Fruit fly (Drosophila melanogaster) whole organism, embryonic: ENCODE data around the gene MICAL-like.
A peak's percentile ranks its signal among the peaks of the same experiment; 100 is the strongest.

Source experiments
- Atf6 ChIP-seq: fragments of 200-800 bp; sonication (Bioruptor generic); IDR thresholded peaks from 2 replicates; pipeline ENCODE4 v1.3.6; 2022; ENCODE audit warnings: missing biosample characterization, missing genetic modification characterization
- B-H2 ChIP-seq: fragments of 200-800 bp; sonication (Bioruptor generic); optimal IDR thresholded peaks from 2 replicates; lab custom pipeline; 2018; ENCODE audit warnings: missing biosample characterization, mild to moderate bottlenecking, missing genetic modification characterization
- CG11695 ChIP-seq: fragments of 200-800 bp; sonication (Bioruptor generic); IDR thresholded peaks from 3 replicates; pipeline ENCODE4 v1.3.6; 2022; ENCODE audit warnings: missing biosample characterization, missing genetic modification characterization
- CG13894 ChIP-seq: fragments of 200-800 bp; sonication (Bioruptor generic); optimal IDR thresholded peaks from 3 replicates; lab custom pipeline; 2018; ENCODE audit warnings: missing biosample characterization, mild to moderate bottlenecking, missing genetic modification characterization, moderate library complexity
- CG14710 ChIP-seq: fragments of 200-800 bp; sonication (Bioruptor generic); optimal IDR thresholded peaks from 3 replicates; lab custom pipeline; 2019; ENCODE audit warnings: missing biosample characterization, mild to moderate bottlenecking, missing genetic modification characterization, moderate library complexity
- CG16863 ChIP-seq: fragments of 200-800 bp; sonication (Bioruptor generic); optimal IDR thresholded peaks from 3 replicates; lab custom pipeline; 2016; ENCODE audit warnings: missing biosample characterization, missing genetic modification characterization
- CG17186 ChIP-seq: fragments of 200-800 bp; sonication (Bioruptor generic); optimal IDR thresholded peaks from 3 replicates; lab custom pipeline; 2017; ENCODE audit warnings: missing biosample characterization, missing genetic modification reagents, missing genetic modification characterization
- CG17568 ChIP-seq: fragments of 200-800 bp; sonication (Bioruptor generic); optimal IDR thresholded peaks from 2 replicates; lab custom pipeline; 2018; ENCODE audit warnings: missing biosample characterization, mild to moderate bottlenecking, missing genetic modification characterization, moderate library complexity
- CG17612 ChIP-seq: fragments of 200-800 bp; sonication (Bioruptor generic); IDR thresholded peaks from 2 replicates; pipeline ENCODE4 v1.3.6; 2022; ENCODE audit warnings: missing biosample characterization, missing genetic modification characterization
- CG17829 ChIP-seq: fragments of 200-800 bp; optimal IDR thresholded peaks from 2 replicates; lab custom pipeline; 2019; ENCODE audit warnings: missing biosample characterization, mild to moderate bottlenecking, missing genetic modification characterization, moderate library complexity
- CG3065 ChIP-seq: fragments of 200-800 bp; sonication (Bioruptor generic); optimal IDR thresholded peaks from 2 replicates; lab custom pipeline; 2016; ENCODE audit warnings: missing biosample characterization, missing genetic modification characterization
- CG31441 ChIP-seq: fragments of 200-800 bp; sonication (Bioruptor generic); IDR thresholded peaks from 2 replicates; pipeline ENCODE4 v1.3.6; 2022; ENCODE audit warnings: missing biosample characterization, missing genetic modification characterization
- CG33557 ChIP-seq: fragments of 200-800 bp; sonication (Bioruptor generic); optimal IDR thresholded peaks from 2 replicates; lab custom pipeline; 2019; ENCODE audit warnings: missing biosample characterization, mild to moderate bottlenecking, missing genetic modification characterization, moderate library complexity
- CG34224 ChIP-seq: fragments of 200-800 bp; sonication (Bioruptor generic); IDR thresholded peaks from 3 replicates; pipeline ENCODE4 v1.3.6; 2022; ENCODE audit warnings: missing biosample characterization, missing genetic modification characterization; ENCODE audit not compliant: partially characterized antibody
- CG42726 ChIP-seq: fragments of 200-800 bp; sonication (Bioruptor generic); IDR thresholded peaks from 2 replicates; pipeline ENCODE4 v1.3.6; 2022; ENCODE audit warnings: missing biosample characterization, missing genetic modification characterization; ENCODE audit not compliant: partially characterized antibody
- CG9609 ChIP-seq: fragments of 200-800 bp; sonication (Bioruptor generic); optimal IDR thresholded peaks from 3 replicates; lab custom pipeline; 2016; ENCODE audit warnings: missing biosample characterization, missing genetic modification characterization
- Dfd ChIP-seq, 2 experiments: fragments of >200 bp; optimal IDR thresholded peaks; 2 replicates each; lab custom pipeline; 2017; ENCODE audit warnings: missing biosample characterization in 2 of 2, missing genetic modification characterization in 2 of 2
- Doc2 ChIP-seq: fragments of 200-800 bp; sonication (Bioruptor generic); IDR thresholded peaks from 2 replicates; pipeline ENCODE4 v1.3.6; 2022; ENCODE audit warnings: missing biosample characterization, missing genetic modification characterization
- Eip74EF ChIP-seq, 2 experiments: fragments of 200-800 bp in 1 of 2; fragments of >200 bp in 1 of 2; sonication (Bioruptor generic) in 1 of 2; optimal IDR thresholded peaks; 2 replicates each; lab custom pipeline; 2017 to 2019; ENCODE audit warnings: missing biosample characterization in 2 of 2, missing genetic modification characterization in 2 of 2, mild to moderate bottlenecking in 1 of 2, moderate library complexity in 1 of 2
- Hmx ChIP-seq: fragments of 200-800 bp; sonication (Bioruptor generic); optimal IDR thresholded peaks from 2 replicates; lab custom pipeline; 2016; ENCODE audit warnings: missing biosample characterization, missing genetic modification characterization
- Nf-YA ChIP-seq: fragments of 200-800 bp; sonication (Bioruptor generic); IDR thresholded peaks from 2 replicates; pipeline ENCODE4 v1.3.6; 2022; ENCODE audit warnings: missing biosample characterization, missing genetic modification characterization
- NfI ChIP-seq: fragments of 200-800 bp; sonication (Bioruptor generic); optimal IDR thresholded peaks from 3 replicates; lab custom pipeline; 2018; ENCODE audit warnings: missing biosample characterization, mild to moderate bottlenecking, missing genetic modification characterization, moderate library complexity
- Oaz ChIP-seq: fragments of 200-800 bp; sonication (Bioruptor generic); IDR thresholded peaks from 2 replicates; pipeline ENCODE4 v1.3.6; 2022; ENCODE audit warnings: missing biosample characterization, missing genetic modification characterization
- PHDP ChIP-seq: fragments of 200-800 bp; sonication (Bioruptor generic); optimal IDR thresholded peaks from 3 replicates; lab custom pipeline; 2018; ENCODE audit warnings: missing biosample characterization, mild to moderate bottlenecking, missing genetic modification characterization, moderate library complexity
- Side ChIP-seq: fragments of 200-800 bp; sonication (Bioruptor generic); optimal IDR thresholded peaks from 2 replicates; lab custom pipeline; 2016; ENCODE audit warnings: missing biosample characterization, missing genetic modification characterization
- ase ChIP-seq: fragments of 200-800 bp; sonication (Bioruptor generic); IDR thresholded peaks from 3 replicates; pipeline ENCODE4 v1.3.6; 2022; ENCODE audit warnings: missing biosample characterization, missing genetic modification characterization
- cato ChIP-seq: fragments of 200-800 bp; sonication (Bioruptor generic); optimal IDR thresholded peaks from 2 replicates; lab custom pipeline; 2016; ENCODE audit warnings: missing biosample characterization, missing genetic modification characterization, borderline replicate concordance
- chinmo ChIP-seq: fragments of 200-800 bp; sonication (Bioruptor generic); IDR thresholded peaks from 4 replicates; pipeline ENCODE4 v1.3.6; 2022; ENCODE audit warnings: missing biosample characterization, missing genetic modification characterization; ENCODE audit not compliant: partially characterized antibody
- ci ChIP-seq: fragments of 200-800 bp; sonication (Bioruptor generic); IDR thresholded peaks from 3 replicates; pipeline ENCODE4 v1.3.6; 2022; ENCODE audit warnings: missing biosample characterization, missing genetic modification characterization
- da ChIP-seq: fragments of 200-800 bp; sonication (Bioruptor generic); optimal IDR thresholded peaks from 2 replicates; lab custom pipeline; 2016; ENCODE audit warnings: missing biosample characterization, missing genetic modification characterization
- dmrt99B ChIP-seq: fragments of 200-800 bp; sonication (Bioruptor generic); optimal IDR thresholded peaks from 2 replicates; lab custom pipeline; 2018; ENCODE audit warnings: missing biosample characterization, mild to moderate bottlenecking, missing genetic modification characterization, moderate library complexity
- dpn ChIP-seq, 2 experiments: fragments of 200-800 bp; sonication (Bioruptor generic); optimal IDR thresholded peaks; 3 replicates each; lab custom pipeline; 2016; ENCODE audit warnings: missing biosample characterization in 2 of 2, missing genetic modification characterization in 2 of 2
- ewg ChIP-seq: fragments of 200-800 bp; sonication (Bioruptor generic); optimal IDR thresholded peaks from 3 replicates; lab custom pipeline; 2017; ENCODE audit warnings: mild to moderate bottlenecking, missing biosample characterization, missing genetic modification reagents, missing genetic modification characterization
- fd3F ChIP-seq: fragments of 200-800 bp; sonication (Bioruptor generic); optimal IDR thresholded peaks from 2 replicates; lab custom pipeline; 2018; ENCODE audit warnings: missing biosample characterization, mild to moderate bottlenecking, missing genetic modification characterization, moderate library complexity
- fd96Cb ChIP-seq: fragments of 200-800 bp; sonication (Bioruptor generic); optimal IDR thresholded peaks from 2 replicates; lab custom pipeline; 2018; ENCODE audit warnings: missing biosample characterization, mild to moderate bottlenecking, missing genetic modification characterization, moderate library complexity
- gro ChIP-seq: fragments of 200-800 bp; sonication (Bioruptor generic); optimal IDR thresholded peaks from 2 replicates; lab custom pipeline; 2016; ENCODE audit warnings: missing biosample characterization, missing genetic modification characterization
- hb ChIP-seq: fragments of 200-800 bp; sonication (Bioruptor generic); IDR thresholded peaks from 3 replicates; pipeline ENCODE4 v1.3.6; 2022; ENCODE audit warnings: missing biosample characterization, missing genetic modification characterization; ENCODE audit not compliant: partially characterized antibody
- oc ChIP-seq: fragments of 200-800 bp; sonication (Bioruptor generic); optimal IDR thresholded peaks from 2 replicates; lab custom pipeline; 2018; ENCODE audit warnings: missing biosample characterization, mild to moderate bottlenecking, missing genetic modification characterization, moderate library complexity
- org-1 ChIP-seq: fragments of 200-800 bp; sonication (Bioruptor generic); optimal IDR thresholded peaks from 2 replicates; lab custom pipeline; 2017; ENCODE audit warnings: missing biosample characterization, missing genetic modification characterization
- prd ChIP-seq, 3 experiments: fragments of >200 bp in 2 of 3; fragments of 200-800 bp in 1 of 3; sonication (Bioruptor generic) in 1 of 3; optimal IDR thresholded peaks in 2 of 3; IDR thresholded peaks in 1 of 3; 2 replicates in 2 of 3; 3 replicates in 1 of 3; pipeline versions ENCODE4 v1.3.6 to Lab custom; 2017 to 2022; ENCODE audit warnings: missing biosample characterization in 1 of 3, missing genetic modification characterization in 1 of 3
- ro ChIP-seq: fragments of 200-800 bp; sonication (Bioruptor generic); IDR thresholded peaks from 2 replicates; pipeline ENCODE4 v1.3.6; 2022; ENCODE audit warnings: missing biosample characterization, missing genetic modification characterization
- sd ChIP-seq: fragments of 200-800 bp; sonication (Bioruptor generic); optimal IDR thresholded peaks from 3 replicates; lab custom pipeline; 2018; ENCODE audit warnings: missing biosample characterization, mild to moderate bottlenecking, missing genetic modification characterization, moderate library complexity
- seq ChIP-seq: fragments of 200-800 bp; sonication (Bioruptor generic); IDR thresholded peaks from 2 replicates; pipeline ENCODE4 v1.3.6; 2022; ENCODE audit warnings: missing biosample characterization, missing genetic modification characterization
- sisA ChIP-seq: fragments of 200-800 bp; sonication (Bioruptor generic); IDR thresholded peaks from 2 replicates; pipeline ENCODE4 v1.3.6; 2022; ENCODE audit warnings: missing biosample characterization, missing genetic modification characterization
- so ChIP-seq: fragments of 200-800 bp; sonication (Bioruptor generic); IDR thresholded peaks from 3 replicates; pipeline ENCODE4 v1.3.6; 2022; ENCODE audit warnings: missing biosample characterization, missing genetic modification characterization
- sob ChIP-seq: fragments of 200-800 bp; sonication (Bioruptor generic); IDR thresholded peaks from 2 replicates; pipeline ENCODE4 v1.3.6; 2022; ENCODE audit warnings: missing biosample characterization, missing genetic modification characterization
- vfl ChIP-seq: fragments of 200-800 bp; sonication (Bioruptor generic); optimal IDR thresholded peaks from 2 replicates; lab custom pipeline; 2016; ENCODE audit warnings: missing biosample characterization, missing genetic modification characterization
- wek ChIP-seq: fragments of 200-800 bp; sonication (Bioruptor generic); optimal IDR thresholded peaks from 3 replicates; lab custom pipeline; 2018; ENCODE audit warnings: missing biosample characterization, mild to moderate bottlenecking, missing genetic modification characterization, moderate library complexity
- wor ChIP-seq: fragments of 200-800 bp; sonication (Bioruptor generic); IDR thresholded peaks from 2 replicates; pipeline ENCODE4 v1.3.6; 2022; ENCODE audit warnings: missing biosample characterization, missing genetic modification characterization

Gene MICAL-like

DNA sequence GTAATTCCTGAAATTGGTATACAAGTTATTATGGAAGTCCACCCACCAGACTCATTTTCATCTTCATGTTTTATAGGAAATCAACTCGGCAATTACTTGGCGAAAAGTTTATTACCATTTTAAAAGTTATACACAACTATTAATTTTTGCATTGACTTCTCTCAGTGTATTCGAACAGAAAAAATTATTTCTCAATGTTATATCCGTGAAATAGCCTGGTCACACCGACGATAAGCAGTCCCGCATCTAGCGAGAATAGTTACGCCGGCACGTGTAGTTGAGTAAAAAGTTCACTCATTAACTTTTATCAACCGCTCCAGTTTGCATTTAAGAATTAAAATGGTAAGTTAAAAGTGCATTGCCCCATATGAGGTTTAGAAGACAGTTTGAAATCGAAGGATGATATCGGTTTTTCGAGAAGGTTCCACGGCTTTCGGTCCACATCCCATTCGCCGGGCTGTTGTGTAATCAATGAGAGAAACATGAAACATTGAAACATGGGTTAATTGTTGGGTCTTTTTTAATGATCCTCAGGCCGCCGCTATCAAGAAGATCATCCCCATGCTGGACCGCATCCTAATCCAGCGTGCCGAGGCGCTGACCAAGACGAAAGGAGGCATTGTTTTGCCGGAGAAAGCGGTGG, 812 bp upstream of the MICAL-like start, which contains the start of gene CG11267 (continued):
- TF ChIP-seq CG11695 (GFP tag; lab: Robert Waterston, UW) (peak; percentile 86), CG3065 (GFP tag; lab: Kevin White, UChicago) (no peak), da (peak; percentile 32), CG33557 (GFP tag; lab: Kevin White, UChicago) (peak; percentile 45), Nf-YA (GFP tag; lab: Robert Waterston, UW) (peak; percentile 90), B-H2 (peak; percentile 39), Eip74EF (GFP tag; optimal IDR thresholded peaks at IDR 0.05; lab: Kevin White, UChicago) (peak in 1 of 2 experiments; percentile 48), prd (optimal IDR thresholded peaks at IDR 0.05; lab: Kevin White, UChicago) (no peak), prd (GFP tag; IDR thresholded peaks at IDR 0.05; lab: Robert Waterston, UW) (peak; percentile 88), CG17612 (GFP tag; lab: Robert Waterston, UW) (peak; percentile 70), sisA (GFP tag; lab: Robert Waterston, UW) (peak; percentile 93), gro (GFP tag; lab: Kevin White, UChicago) (peak; percentile 67), seq (GFP tag; lab: Robert Waterston, UW) (peak; percentile 82), sob (GFP tag; lab: Robert Waterston, UW) (peak; percentile 93), CG13894 (peak; percentile 89), CG31441 (GFP tag; lab: Robert Waterston, UW) (peak; percentile 79), CG17568 (GFP tag; lab: Kevin White, UChicago) (peak; percentile 62), Oaz (GFP tag; lab: Robert Waterston, UW) (peak; percentile 95), org-1 (GFP tag; lab: Kevin White, UChicago) (peak; percentile 53), Dfd (GFP tag; optimal IDR thresholded peaks at IDR 0.05; lab: Kevin White, UChicago) (no peak), CG16863 (GFP tag; lab: Kevin White, UChicago) (peak; percentile 33), fd96Cb (peak; percentile 85), wek (GFP tag; lab: Kevin White, UChicago) (peak; percentile 74), CG9609 (GFP tag; lab: Kevin White, UChicago) (peak; percentile 77), ewg (peak; percentile 58), cato (GFP tag; lab: Kevin White, UChicago) (peak; percentile 66), dmrt99B (tag; lab: Kevin White, UChicago) (peak; percentile 88), wor (GFP tag; lab: Robert Waterston, UW) (peak; percentile 51; the same call in 1 of the 2 replicates), PHDP (tag; lab: Kevin White, UChicago) (peak; percentile 81), CG34224 (GFP tag; lab: Robert Waterston, UW) (peak; percentile 37; the same call in 2 of the 3 replicates), CG42726 (GFP tag; lab: Robert Waterston, UW) (no peak), ase (GFP tag; lab: Robert Waterston, UW) (peak; percentile 94), Doc2 (GFP tag; lab: Robert Waterston, UW) (no peak), fd3F (GFP tag; lab: Kevin White, UChicago) (peak; percentile 56), ro (GFP tag; lab: Robert Waterston, UW) (peak; percentile 75), chinmo (no peak), CG17829 (peak; percentile 75), ci (GFP tag; lab: Robert Waterston, UW) (peak; percentile 89), oc (tag; lab: Kevin White, UChicago) (peak; percentile 54), Hmx (GFP tag; lab: Kevin White, UChicago) (peak; percentile 12), Side (peak; percentile 80), CG17186 (GFP tag; lab: Kevin White, UChicago) (peak; percentile 42), dpn (GFP tag; optimal IDR thresholded peaks at IDR 0.05; lab: Kevin White, UChicago) (peak; percentile 76), vfl (GFP tag; lab: Kevin White, UChicago) (peak; percentile 71), CG14710 (tag; lab: Kevin White, UChicago) (peak; percentile 82), NfI (GFP tag; lab: Kevin White, UChicago) (peak; percentile 75), sd (no peak), hb (GFP tag; lab: Robert Waterston, UW) (no peak), Atf6 (peak; percentile 93), so (GFP tag; lab: Robert Waterston, UW) (peak; percentile 93)
